Worm (Caenorhabditis elegans) whole organism, mixed stage, embryonic: ENCODE measurements around the gene C31B8.12.
"Not testable (repeated sequence)": the region's sequence is repeated elsewhere in the genome, so short reads cannot be mapped to it uniquely, and the experiment has no call there.

Experiments
- M03D4.4 ChIP-seq: sonication (generic microtip); optimal IDR thresholded peaks from 2 replicates; lab custom pipeline; 2017; ENCODE audit warnings: mild to moderate bottlenecking, missing genetic modification characterization, missing compliant biosample characterization
- bed-3 ChIP-seq: fragments of 200-800 bp; sonication (Bioruptor generic); optimal IDR thresholded peaks from 3 replicates; lab custom pipeline; 2018; ENCODE audit warnings: mild to moderate bottlenecking, missing genetic modification characterization, moderate library complexity, missing compliant biosample characterization
- blmp-1 ChIP-seq: fragments of 150-350 bp; optimal IDR thresholded peaks from 2 replicates; lab custom pipeline; 2014; ENCODE audit warnings: missing biosample characterization, missing genetic modification characterization
- ceh-39 ChIP-seq: fragments of 150-350 bp; optimal IDR thresholded peaks from 2 replicates; lab custom pipeline; 2014; ENCODE audit warnings: missing biosample characterization, missing genetic modification characterization
- ceh-43 ChIP-seq: fragments of 200-800 bp; sonication (Bioruptor generic); optimal IDR thresholded peaks from 2 replicates; lab custom pipeline; 2018; ENCODE audit warnings: mild to moderate bottlenecking, missing genetic modification characterization, moderate library complexity, missing compliant biosample characterization
- ceh-83 ChIP-seq: fragments of 200-800 bp; sonication (Bioruptor generic); optimal IDR thresholded peaks from 2 replicates; lab custom pipeline; 2018; ENCODE audit warnings: mild to moderate bottlenecking, missing genetic modification characterization, missing compliant biosample characterization
- ces-1 ChIP-seq: fragments of 150-350 bp; optimal IDR thresholded peaks from 2 replicates; lab custom pipeline; 2014; ENCODE audit warnings: missing biosample characterization, missing genetic modification reagents, missing genetic modification characterization
- drap-1 ChIP-seq: fragments of 200-800 bp; sonication (Bioruptor generic); optimal IDR thresholded peaks from 3 replicates; lab custom pipeline; 2018; ENCODE audit warnings: mild to moderate bottlenecking, missing genetic modification characterization, missing compliant biosample characterization
- elt-1 ChIP-seq: sonication (generic microtip); optimal IDR thresholded peaks from 2 replicates; lab custom pipeline; 2017; ENCODE audit warnings: missing genetic modification characterization, mild to moderate bottlenecking, missing compliant biosample characterization, antibody characterized with exemption, moderate library complexity, borderline replicate concordance; ENCODE audit not compliant: insufficient read depth
- elt-3 ChIP-seq: fragments of 150-350 bp; optimal IDR thresholded peaks from 2 replicates; lab custom pipeline; 2014; ENCODE audit warnings: missing biosample characterization, missing genetic modification characterization
- ham-2 ChIP-seq: fragments of 200-800 bp; sonication (Bioruptor generic); optimal IDR thresholded peaks from 2 replicates; lab custom pipeline; 2018; ENCODE audit warnings: mild to moderate bottlenecking, missing genetic modification characterization, missing compliant biosample characterization
- hlh-1 ChIP-seq: fragments of 150-350 bp; optimal IDR thresholded peaks from 2 replicates; lab custom pipeline; 2014; ENCODE audit warnings: missing biosample characterization, missing genetic modification reagents, missing genetic modification characterization
- lin-13 ChIP-seq: fragments of 150-350 bp; optimal IDR thresholded peaks from 2 replicates; lab custom pipeline; 2014; ENCODE audit warnings: missing biosample characterization, missing genetic modification characterization
- lin-32 ChIP-seq: fragments of 200-800 bp; sonication (Bioruptor generic); optimal IDR thresholded peaks from 2 replicates; lab custom pipeline; 2018; ENCODE audit warnings: mild to moderate bottlenecking, missing genetic modification characterization, missing compliant biosample characterization
- lsy-2 ChIP-seq: fragments of 150-350 bp; optimal IDR thresholded peaks from 2 replicates; lab custom pipeline; 2014; ENCODE audit warnings: missing biosample characterization, missing genetic modification characterization
- mep-1 ChIP-seq: fragments of 150-350 bp; optimal IDR thresholded peaks from 2 replicates; lab custom pipeline; 2017; ENCODE audit warnings: missing biosample characterization, missing genetic modification reagents, missing genetic modification characterization, inconsistent platforms
- mls-2 ChIP-seq: sonication (generic microtip); optimal IDR thresholded peaks from 2 replicates; lab custom pipeline; 2016; ENCODE audit warnings: mild to moderate bottlenecking, missing genetic modification characterization, moderate library complexity, missing compliant biosample characterization
- nhr-12 ChIP-seq: fragments of 150-350 bp; optimal IDR thresholded peaks from 2 replicates; lab custom pipeline; 2014; ENCODE audit warnings: missing biosample characterization, missing genetic modification characterization
- nhr-2 ChIP-seq: fragments of 150-350 bp; optimal IDR thresholded peaks from 2 replicates; lab custom pipeline; 2014; ENCODE audit warnings: missing biosample characterization, missing genetic modification characterization
- nhr-237 ChIP-seq: fragments of 150-350 bp; optimal IDR thresholded peaks from 2 replicates; lab custom pipeline; 2014; ENCODE audit warnings: missing biosample characterization, missing genetic modification characterization
- nhr-28 ChIP-seq: fragments of 150-350 bp; optimal IDR thresholded peaks from 2 replicates; lab custom pipeline; 2014; ENCODE audit warnings: missing biosample characterization, missing genetic modification characterization
- nhr-76 ChIP-seq: sonication (generic microtip); optimal IDR thresholded peaks from 2 replicates; lab custom pipeline; 2017; ENCODE audit warnings: missing biosample characterization, missing genetic modification characterization
- sem-2 ChIP-seq: fragments of 200-800 bp; sonication (Bioruptor generic); optimal IDR thresholded peaks from 2 replicates; lab custom pipeline; 2018; ENCODE audit warnings: mild to moderate bottlenecking, missing genetic modification characterization, missing compliant biosample characterization
- snpc-4 ChIP-seq: fragments of 150-350 bp; optimal IDR thresholded peaks from 2 replicates; lab custom pipeline; 2014; ENCODE audit warnings: missing biosample characterization, missing genetic modification characterization
- sptf-1 ChIP-seq: sonication (generic microtip); optimal IDR thresholded peaks from 2 replicates; lab custom pipeline; 2017; ENCODE audit warnings: mild to moderate bottlenecking, missing genetic modification characterization, moderate library complexity, missing compliant biosample characterization
- unc-120 ChIP-seq: sonication (generic microtip); optimal IDR thresholded peaks from 2 replicates; lab custom pipeline; 2017; ENCODE audit warnings: missing genetic modification characterization, missing compliant biosample characterization; ENCODE audit not compliant: poor library complexity, severe bottlenecking
- unc-39 ChIP-seq: fragments of 150-350 bp; optimal IDR thresholded peaks from 2 replicates; lab custom pipeline; 2014; ENCODE audit warnings: missing biosample characterization, missing genetic modification characterization
- unc-62 ChIP-seq: fragments of 150-350 bp; optimal IDR thresholded peaks from 2 replicates; lab custom pipeline; 2014; ENCODE audit warnings: missing biosample characterization, missing genetic modification reagents, missing genetic modification characterization
- zip-8 ChIP-seq: fragments of 150-350 bp; optimal IDR thresholded peaks from 2 replicates; lab custom pipeline; 2014; ENCODE audit warnings: missing biosample characterization, missing genetic modification characterization
- ztf-11 ChIP-seq: fragments of 150-350 bp; optimal IDR thresholded peaks from 2 replicates; lab custom pipeline; 2014; ENCODE audit warnings: missing biosample characterization, missing genetic modification characterization

The C31B8.12 gene

DNA sequence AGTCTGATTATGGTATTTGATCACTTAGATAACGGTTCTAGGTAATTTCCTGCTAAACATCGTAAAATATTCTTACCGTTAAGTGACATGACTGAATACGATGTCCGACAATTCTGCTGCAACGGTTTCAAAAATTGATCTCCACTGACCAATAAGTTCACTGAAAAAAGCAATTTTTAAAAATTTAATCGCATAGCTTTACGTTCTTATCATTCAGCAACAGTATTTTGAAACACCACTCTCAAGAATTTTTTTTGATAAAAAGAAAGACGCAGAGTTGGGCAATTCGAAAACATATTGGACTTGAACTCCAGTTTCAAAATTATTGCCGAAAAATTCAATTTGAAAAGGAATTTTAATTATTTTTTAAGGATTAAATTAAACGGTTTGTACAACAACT is at the start of gene C31B8.12:
TSS of gene C31B8.12 (minus strand) at position 101 of the 400 bp plus-strand sequence.
- no peak for TF ChIP-seq ceh-39 (tag; lab: Kevin White, UChicago)

DNA sequence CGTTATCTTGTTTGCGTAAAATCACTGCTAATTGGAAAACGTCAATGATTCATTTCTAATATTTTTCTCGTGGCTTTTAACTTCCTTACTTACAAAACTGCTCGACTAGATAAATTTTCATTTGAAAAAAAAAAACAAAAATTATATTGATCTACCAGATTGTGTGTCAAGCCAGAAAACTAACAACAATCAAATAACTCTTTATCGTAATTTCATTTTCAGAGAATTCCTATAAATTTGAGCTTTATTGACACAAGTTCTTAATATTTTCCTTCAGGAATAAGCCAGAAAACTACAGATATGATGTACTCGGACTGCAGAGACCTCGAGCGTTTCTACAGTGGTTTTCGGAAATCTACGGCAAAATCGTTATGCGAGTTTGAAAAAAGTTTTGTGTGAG is 48.8 kb upstream of the C31B8.12 start, which contains the start of gene srw-124:
TSS of gene srw-124 (plus strand) at position 301 of the 400 bp plus-strand sequence.
- TF ChIP-seq elt-3 (tag; lab: Kevin White, UChicago) (no peak), zip-8 (no peak), blmp-1 (tag; lab: Kevin White, UChicago) (no peak), nhr-2 (tag; lab: Kevin White, UChicago) (no peak), ces-1 (no peak), nhr-76 (no peak), ham-2 (GFP tag; lab: Kevin White, UChicago) (no peak), unc-62 (GFP tag; lab: Kevin White, UChicago) (no peak), sem-2 (GFP tag; lab: Kevin White, UChicago) (no peak), hlh-1 (no peak), mls-2 (tag; lab: Kevin White, UChicago) (no peak), bed-3 (GFP tag; lab: Kevin White, UChicago) (no peak), lin-32 (GFP tag; lab: Kevin White, UChicago) (no peak), ceh-83 (GFP tag; lab: Kevin White, UChicago) (no peak), nhr-12 (tag; lab: Kevin White, UChicago) (no peak), snpc-4 (tag; lab: Kevin White, UChicago) (no peak), ceh-43 (GFP tag; lab: Kevin White, UChicago) (no peak)
- TF ChIP-seq, all 35 proteins: peak for 0

ce11 chrV:2975285-2975684 is 47.8 kb upstream of the C31B8.12 start, which contains the start of gene srw-123:
Gene srw-123 (minus strand): TSS chrV:2975385.
- TF ChIP-seq elt-1, mep-1, snpc-4 (tag; lab: Kevin White, UChicago): not testable (repeated sequence)

DNA sequence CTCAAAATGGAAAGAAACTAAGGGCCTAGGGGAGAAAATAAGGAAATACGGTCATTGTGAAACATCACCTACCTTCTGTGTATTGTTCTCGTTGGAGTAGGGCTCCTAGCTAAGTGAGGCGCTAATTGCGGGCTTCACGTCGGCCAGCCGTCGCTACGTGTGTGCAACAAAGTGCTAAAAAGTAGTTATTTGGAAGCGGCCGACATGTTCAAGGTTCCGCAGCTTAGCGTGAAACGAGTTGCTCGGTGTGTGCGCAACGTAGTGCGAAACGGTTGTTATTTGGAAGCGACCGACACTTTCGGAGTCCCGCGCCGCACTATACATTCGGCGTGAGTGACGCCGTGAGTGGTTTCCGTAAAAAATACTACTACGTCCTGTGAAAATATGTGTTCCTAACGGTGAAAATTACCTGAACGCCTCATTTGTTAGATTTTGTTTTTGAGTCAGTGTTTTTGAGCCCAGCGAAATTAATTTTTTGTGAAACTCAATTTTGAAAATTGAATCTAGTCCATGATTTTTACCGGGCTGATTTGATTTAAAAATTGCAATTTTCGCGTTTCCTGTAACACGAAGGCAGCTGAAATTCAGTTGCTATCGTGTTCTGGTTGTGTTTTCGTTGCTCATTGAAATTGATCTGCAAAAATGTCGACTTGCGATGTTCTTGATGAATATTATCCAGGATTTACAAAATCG is 44.0 kb upstream of the C31B8.12 start, which contains the start of gene srw-129:
TSS of gene srw-129 (plus strand) at position 643 of the 693 bp plus-strand sequence.
- TF ChIP-seq sem-2 (GFP tag; lab: Kevin White, UChicago): no peak
- TF ChIP-seq lin-13 (tag; lab: Kevin White, UChicago): no peak
- no peak for TF ChIP-seq mls-2 (tag; lab: Kevin White, UChicago)
- TF ChIP-seq drap-1: no peak
- TF ChIP-seq ces-1: no peak

DNA sequence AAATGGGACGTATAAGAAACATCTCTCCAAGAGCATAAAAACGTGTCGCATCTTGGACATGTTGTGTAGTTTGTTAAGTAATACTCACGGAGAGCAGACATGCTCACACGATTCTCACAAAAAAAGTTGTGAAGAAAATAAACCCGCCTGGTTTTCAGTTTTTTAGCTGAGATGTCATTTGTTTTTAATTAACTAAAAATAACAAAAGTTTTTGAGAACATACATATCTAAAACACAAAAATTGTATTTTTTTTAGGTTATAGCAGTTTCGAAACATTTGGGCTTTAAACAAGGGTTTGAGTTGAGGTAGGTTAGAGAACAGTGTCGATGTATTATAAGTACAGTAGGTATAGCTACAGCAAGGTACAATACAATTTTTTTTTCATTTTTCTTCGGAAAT is 37.3 kb upstream of the C31B8.12 start, which contains the start of gene srh-88:
TSS of gene srh-88 (minus strand) at position 101 of the 400 bp plus-strand sequence.
- TF ChIP-seq mep-1 (tag; lab: Kevin White, UChicago) (no peak), mls-2 (tag; lab: Kevin White, UChicago) (no peak)

DNA sequence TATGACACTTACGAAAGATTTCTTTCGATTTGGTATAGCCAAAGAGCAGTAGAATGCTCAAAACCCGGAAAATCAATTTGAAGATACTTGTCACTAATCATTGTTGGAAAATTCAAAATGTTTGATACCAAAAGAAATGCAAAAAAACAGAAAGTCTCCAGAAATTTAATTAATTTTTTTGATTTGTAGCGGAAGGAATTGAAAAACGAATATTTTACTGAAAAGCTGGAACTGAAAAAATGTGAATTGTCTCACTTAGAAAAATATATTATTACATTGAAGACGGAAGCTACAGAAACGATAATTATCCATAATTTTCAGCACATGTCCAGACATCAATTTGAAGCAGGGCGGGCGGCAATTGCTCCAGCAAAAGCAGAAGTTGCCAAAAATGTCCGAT is 35.5 kb upstream of the C31B8.12 start, which contains the start of gene srw-138:
TSS of gene srw-138 (minus strand) at position 101 of the 400 bp plus-strand sequence.
- TF ChIP-seq ceh-43 (GFP tag; lab: Kevin White, UChicago) (no peak), unc-120 (no peak), unc-62 (GFP tag; lab: Kevin White, UChicago) (no peak), lin-32 (GFP tag; lab: Kevin White, UChicago) (no peak), nhr-2 (tag; lab: Kevin White, UChicago) (no peak), elt-1 (tag; lab: Kevin White, UChicago) (no peak), elt-3 (tag; lab: Kevin White, UChicago) (no peak), blmp-1 (tag; lab: Kevin White, UChicago) (no peak)

- TF ChIP-seq ceh-83 (GFP tag; lab: Kevin White, UChicago) (no peak), ztf-11 (tag; lab: Kevin White, UChicago) (no peak), hlh-1 (no peak), nhr-76 (no peak), unc-39 (no peak), sem-2 (GFP tag; lab: Kevin White, UChicago) (no peak), ham-2 (GFP tag; lab: Kevin White, UChicago) (no peak), sptf-1 (tag; lab: Kevin White, UChicago) (no peak), ces-1 (no peak), nhr-28 (tag; lab: Kevin White, UChicago) (no peak), drap-1 (no peak), nhr-237 (tag; lab: Kevin White, UChicago) (no peak), M03D4.4 (tag; lab: Kevin White, UChicago) (no peak), ceh-39 (tag; lab: Kevin White, UChicago) (no peak), bed-3 (GFP tag; lab: Kevin White, UChicago) (no peak), nhr-12 (tag; lab: Kevin White, UChicago) (no peak), lsy-2 (tag; lab: Kevin White, UChicago) (no peak)
These were observed 33.4 kb upstream of the C31B8.12 start, which contains the start of gene srw-144 for ce11 chrV:2960894-2961293. Gene srw-144 (minus strand): TSS chrV:2960994.
